Worm (Caenorhabditis elegans) whole organism, L4 larva: ENCODE measurements around the gene F28C6.8.

Experiments used
- F26F4.8 ChIP-seq: fragments of 200-800 bp; sonication (Bioruptor generic); conservative IDR thresholded peaks from 2 replicates; pipeline ENCODE4 v1.3.6; 2022; ENCODE audit warnings: missing genetic modification characterization, missing compliant biosample characterization
- F49E8.2 ChIP-seq: sonication (generic microtip); optimal IDR thresholded peaks from 2 replicates; lab custom pipeline; 2016; ENCODE audit warnings: missing compliant biosample characterization, mild to moderate bottlenecking, missing genetic modification characterization, borderline replicate concordance
- R02D3.7 ChIP-seq: fragments of 150-350 bp; sonication (generic microtip); optimal IDR thresholded peaks from 3 replicates; lab custom pipeline; 2014; ENCODE audit warnings: missing biosample characterization, missing genetic modification characterization
- T26A8.4 ChIP-seq: fragments of 200-800 bp; sonication (Bioruptor generic); IDR thresholded peaks from 2 replicates; pipeline ENCODE4 v1.3.6; 2022; ENCODE audit warnings: missing genetic modification characterization, missing compliant biosample characterization
- Y48G9A.11 ChIP-seq: fragments of 200-800 bp; sonication (Bioruptor generic); IDR thresholded peaks from 2 replicates; pipeline ENCODE4 v1.3.6; 2022; ENCODE audit warnings: missing genetic modification reagents, missing genetic modification characterization, missing compliant biosample characterization
- Y75B8A.6 ChIP-seq: fragments of 200-800 bp; sonication (Bioruptor generic); IDR thresholded peaks from 2 replicates; pipeline ENCODE4 v1.3.6; 2022; ENCODE audit warnings: missing genetic modification reagents, missing genetic modification characterization, missing compliant biosample characterization
- attf-4 ChIP-seq: sonication (generic microtip); optimal IDR thresholded peaks from 3 replicates; lab custom pipeline; 2017; ENCODE audit warnings: missing biosample characterization, missing genetic modification characterization
- ceh-62 ChIP-seq: sonication (generic microtip); optimal IDR thresholded peaks from 2 replicates; lab custom pipeline; 2017; ENCODE audit warnings: missing biosample characterization, missing genetic modification characterization
- ceh-82 ChIP-seq: sonication (generic microtip); optimal IDR thresholded peaks from 2 replicates; lab custom pipeline; 2017; ENCODE audit warnings: missing biosample characterization, missing genetic modification characterization
- daf-12 ChIP-seq: fragments of 150-350 bp; optimal IDR thresholded peaks from 2 replicates; lab custom pipeline; 2014; ENCODE audit warnings: missing biosample characterization, missing genetic modification reagents, missing genetic modification characterization
- daf-8 ChIP-seq: fragments of 200-800 bp; sonication (Bioruptor generic); IDR thresholded peaks from 2 replicates; pipeline ENCODE4 v1.3.6; 2022; ENCODE audit warnings: missing genetic modification characterization, missing compliant biosample characterization
- dmd-8 ChIP-seq: fragments of 200-800 bp; sonication (Bioruptor generic); IDR thresholded peaks from 2 replicates; pipeline ENCODE4 v1.3.6; 2022; ENCODE audit warnings: missing genetic modification characterization, missing compliant biosample characterization
- dpl-1 ChIP-seq: fragments of 150-350 bp; optimal IDR thresholded peaks from 2 replicates; lab custom pipeline; 2014; ENCODE audit warnings: missing biosample characterization, missing genetic modification reagents, missing genetic modification characterization
- fkh-10 ChIP-seq: fragments of 150-350 bp; optimal IDR thresholded peaks from 2 replicates; lab custom pipeline; 2014; ENCODE audit warnings: missing biosample characterization, missing genetic modification reagents, missing genetic modification characterization
- fos-1 ChIP-seq: fragments of 150-350 bp; optimal IDR thresholded peaks from 2 replicates; lab custom pipeline; 2014; ENCODE audit warnings: missing biosample characterization, missing genetic modification characterization
- gei-8 ChIP-seq: fragments of 200-800 bp; sonication (Bioruptor generic); optimal IDR thresholded peaks from 2 replicates; lab custom pipeline; 2018; ENCODE audit warnings: mild to moderate bottlenecking, missing genetic modification characterization, missing compliant biosample characterization
- hif-1 ChIP-seq, 2 experiments: sonication (generic microtip); optimal IDR thresholded peaks; 2 replicates each; lab custom pipeline; 2016 to 2017; ENCODE audit warnings: missing compliant biosample characterization in 2 of 2, missing genetic modification characterization in 2 of 2, missing genetic modification reagents in 2 of 2, missing genotype in 2 of 2, mild to moderate bottlenecking in 1 of 2
- hmg-1.1 ChIP-seq: fragments of 200-800 bp; sonication (Bioruptor generic); IDR thresholded peaks from 2 replicates; pipeline ENCODE4 v1.3.6; 2022; ENCODE audit warnings: missing genetic modification reagents, missing genetic modification characterization, missing compliant biosample characterization
- lim-7 ChIP-seq: fragments of 200-800 bp; sonication (Bioruptor generic); IDR thresholded peaks from 2 replicates; pipeline ENCODE4 v1.3.6; 2022; ENCODE audit warnings: missing genetic modification characterization, missing compliant biosample characterization
- lin-1 ChIP-seq: fragments of 200-800 bp; sonication (Bioruptor generic); IDR thresholded peaks from 2 replicates; pipeline ENCODE4 v1.3.6; 2022; ENCODE audit warnings: missing genetic modification reagents, missing genetic modification characterization, missing compliant biosample characterization
- lin-29 ChIP-seq: fragments of 200-800 bp; sonication (Bioruptor generic); IDR thresholded peaks from 2 replicates; pipeline ENCODE4 v1.3.6; 2022; ENCODE audit warnings: missing genetic modification reagents, missing genetic modification characterization, missing compliant biosample characterization
- mdt-29 ChIP-seq: fragments of 200-800 bp; sonication (Bioruptor generic); IDR thresholded peaks from 2 replicates; pipeline ENCODE4 v1.3.6; 2022; ENCODE audit warnings: missing genetic modification reagents, missing genetic modification characterization, missing compliant biosample characterization
- mxl-2 ChIP-seq: fragments of 200-800 bp; sonication (Bioruptor generic); conservative IDR thresholded peaks from 2 replicates; pipeline ENCODE4 v1.3.6; 2022; ENCODE audit warnings: missing genetic modification reagents, missing genetic modification characterization, missing compliant biosample characterization
- nhr-111 ChIP-seq: fragments of 200-800 bp; sonication (Bioruptor generic); optimal IDR thresholded peaks from 2 replicates; lab custom pipeline; 2018; ENCODE audit warnings: mild to moderate bottlenecking, missing genetic modification characterization, missing compliant biosample characterization
- nhr-41 ChIP-seq: fragments of 200-800 bp; sonication (Bioruptor generic); IDR thresholded peaks from 2 replicates; pipeline ENCODE4 v1.3.6; 2022; ENCODE audit warnings: missing genetic modification reagents, missing genetic modification characterization, missing compliant biosample characterization
- nhr-6 ChIP-seq: fragments of 150-350 bp; optimal IDR thresholded peaks from 2 replicates; lab custom pipeline; 2014; ENCODE audit warnings: missing biosample characterization, missing genetic modification characterization
- php-3 ChIP-seq: fragments of 200-800 bp; sonication (Bioruptor generic); IDR thresholded peaks from 2 replicates; pipeline ENCODE4 v1.3.6; 2022; ENCODE audit warnings: missing genetic modification reagents, missing genetic modification characterization, missing compliant biosample characterization
- saeg-2 ChIP-seq: fragments of 200-800 bp; sonication (Bioruptor generic); IDR thresholded peaks from 2 replicates; pipeline ENCODE4 v1.3.6; 2022; ENCODE audit warnings: missing genetic modification reagents, missing genetic modification characterization, missing compliant biosample characterization
- sdz-12 ChIP-seq: fragments of 200-800 bp; sonication (Bioruptor generic); optimal IDR thresholded peaks from 2 replicates; lab custom pipeline; 2018; ENCODE audit warnings: mild to moderate bottlenecking, missing genetic modification characterization, missing compliant biosample characterization
- skn-1 ChIP-seq: fragments of 150-350 bp; optimal IDR thresholded peaks from 2 replicates; lab custom pipeline; 2014; ENCODE audit warnings: missing biosample characterization, missing genetic modification characterization
- tra-1 ChIP-seq: fragments of 200-800 bp; sonication (Bioruptor generic); IDR thresholded peaks from 2 replicates; pipeline ENCODE4 v1.3.6; 2022; ENCODE audit warnings: missing genetic modification reagents, missing genetic modification characterization, missing compliant biosample characterization
- unc-130 ChIP-seq: sonication (generic microtip); optimal IDR thresholded peaks from 2 replicates; lab custom pipeline; 2016; ENCODE audit warnings: missing genetic modification reagents, missing genetic modification characterization, missing compliant biosample characterization
- unc-62 ChIP-seq, 3 experiments: fragments of 150-350 bp in 1 of 3; sonication (generic microtip); optimal IDR thresholded peaks in 2 of 3; peaks in 1 of 3; 1 replicate in 1 of 3; 2 replicates in 2 of 3; lab custom pipeline; 2014 to 2017; ENCODE audit warnings: missing biosample characterization in 3 of 3, missing genetic modification characterization in 3 of 3, missing genetic modification reagents in 3 of 3, missing genotype in 1 of 3
- vab-7 ChIP-seq: fragments of 200-800 bp; sonication (Bioruptor generic); IDR thresholded peaks from 2 replicates; pipeline ENCODE4 v1.3.6; 2022; ENCODE audit warnings: missing genetic modification reagents, missing genetic modification characterization, missing compliant biosample characterization
- zfp-2 ChIP-seq: sonication (generic microtip); optimal IDR thresholded peaks from 2 replicates; lab custom pipeline; 2016; ENCODE audit warnings: mild to moderate bottlenecking, missing genetic modification characterization, missing compliant biosample characterization
- zip-2 ChIP-seq: fragments of 150-350 bp; optimal IDR thresholded peaks from 2 replicates; lab custom pipeline; 2014; ENCODE audit warnings: missing biosample characterization, missing genetic modification characterization

Gene F28C6.8

DNA sequence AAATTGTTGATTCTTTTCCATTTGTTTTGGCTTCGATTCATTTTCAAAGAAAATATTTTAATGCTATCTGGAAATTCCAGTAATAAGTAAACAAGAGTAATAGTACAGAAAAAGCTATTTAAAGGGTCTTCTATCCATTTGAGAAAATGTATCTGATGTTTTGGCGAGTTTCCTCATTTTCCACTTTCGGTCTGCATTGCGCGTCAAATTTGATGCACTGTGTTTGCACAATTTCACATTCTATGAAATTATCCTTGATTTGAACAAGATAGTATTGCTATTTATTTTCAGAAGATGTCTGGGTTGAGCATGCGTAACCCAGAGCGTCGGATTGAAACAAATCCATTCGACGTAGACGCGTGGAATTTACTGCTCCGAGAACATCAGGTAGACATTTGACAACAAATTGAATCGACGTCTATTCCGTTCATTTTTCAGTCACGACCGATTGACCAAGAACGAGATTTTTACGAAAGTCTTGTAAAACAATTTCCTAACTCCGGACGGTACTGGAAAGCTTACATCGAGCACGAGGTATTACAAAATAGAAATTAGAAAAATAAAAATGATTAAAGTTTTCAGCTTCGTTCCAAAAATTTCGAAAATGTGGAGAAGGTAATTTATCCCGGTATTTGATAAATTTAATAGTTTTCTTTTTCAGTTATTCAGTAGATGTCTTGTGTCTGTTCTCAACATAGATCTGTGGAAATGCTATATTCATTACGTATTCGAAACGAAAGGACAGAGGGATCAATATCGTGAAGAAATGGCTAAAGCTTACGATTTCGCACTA, 2.9 kb upstream of the F28C6.8 start, which contains the start of gene suf-1 (continued):
- peak in 1 of 2 experiments; percentile 60 for TF ChIP-seq unc-62 (GFP tag; optimal IDR thresholded peaks at IDR 0.05 in 1 of 2; lab: Kevin White, UChicago)
- no peak for TF ChIP-seq unc-62 (tag; optimal IDR thresholded peaks at IDR 0.05; lab: Kevin White, UChicago)
- TF ChIP-seq nhr-111 (GFP tag; lab: Kevin White, UChicago) = no peak
- no peak for TF ChIP-seq mxl-2 (GFP tag; lab: Robert Waterston, UW)
- TF ChIP-seq Y48G9A.11 = peak; percentile 64; the same call in 1 of the 2 replicates
- TF ChIP-seq lin-1 = peak; percentile 22; the same call in 1 of the 2 replicates
- TF ChIP-seq unc-130 = peak; percentile 57
- 0 out of 2 replicates have a peak, but pooled peaks have one; percentile 13 for TF ChIP-seq vab-7 (GFP tag; lab: Robert Waterston, UW)
- TF ChIP-seq F26F4.8 = no peak

- TF ChIP-seq dpl-1 = no peak
- TF ChIP-seq ceh-62 (tag; lab: Kevin White, UChicago) = no peak
- TF ChIP-seq R02D3.7 (tag; lab: Kevin White, UChicago) = no peak
- TF ChIP-seq saeg-2 (GFP tag; lab: Robert Waterston, UW) = no peak
- no peak for TF ChIP-seq dmd-8 (GFP tag; lab: Robert Waterston, UW)
- no peak for TF ChIP-seq Y75B8A.6 (GFP tag; lab: Robert Waterston, UW)
- TF ChIP-seq fos-1 (tag; lab: Kevin White, UChicago) = no peak
- TF ChIP-seq fkh-10 = no peak
- no peak for TF ChIP-seq T26A8.4 (GFP tag; lab: Robert Waterston, UW)
- TF ChIP-seq lin-29 (GFP tag; lab: Robert Waterston, UW) = no peak
- no peak for TF ChIP-seq ceh-82 (tag; lab: Kevin White, UChicago)
- TF ChIP-seq zip-2 (tag; lab: Kevin White, UChicago) = no peak
- no peak for TF ChIP-seq sdz-12 (GFP tag; lab: Kevin White, UChicago)
- no peak for TF ChIP-seq gei-8 (GFP tag; lab: Kevin White, UChicago)
- TF ChIP-seq php-3 (GFP tag; lab: Robert Waterston, UW) = no peak
- no peak for TF ChIP-seq F49E8.2 (tag; lab: Kevin White, UChicago)
- no peak for TF ChIP-seq tra-1
- TF ChIP-seq zfp-2 = no peak
- TF ChIP-seq unc-130 = no peak
- no peak for TF ChIP-seq mdt-29 (GFP tag; lab: Robert Waterston, UW)
Observed at ce11 chrII:8607662-8608061, 1.0 kb downstream of the F28C6.8 start, which contains the start of gene F28C6.10. TSS of gene F28C6.10 (plus strand) at chrII:8607962.

- TF ChIP-seq lim-7 (GFP tag; lab: Robert Waterston, UW) (no peak), nhr-111 (GFP tag; lab: Kevin White, UChicago) (no peak), dmd-8 (GFP tag; lab: Robert Waterston, UW) (no peak), hmg-1.1 (GFP tag; lab: Robert Waterston, UW) (no peak), dpl-1 (no peak), attf-4 (tag; lab: Kevin White, UChicago) (no peak), nhr-41 (no peak), sdz-12 (GFP tag; lab: Kevin White, UChicago) (no peak), nhr-6 (no peak), daf-8 (GFP tag; lab: Robert Waterston, UW) (no peak), hif-1 (tag; optimal IDR thresholded peaks at IDR 0.05; lab: Kevin White, UChicago) (no peak), skn-1 (tag; lab: Kevin White, UChicago) (no peak), daf-12 (tag; lab: Kevin White, UChicago) (no peak)
Observed at ce11 chrII:8610085-8610484, 3.4 kb downstream of the F28C6.8 start, which contains the start of gene F28C6.9. TSS of gene F28C6.9 (minus strand) at chrII:8610185.
